Fruit fly (Drosophila melanogaster) ovary, adult (tissue): Measurements from ENCODE around the gene mRpS30.
A peak's percentile ranks its signal among the peaks of the same experiment; 100 is the strongest.
"Not testable (repeated sequence)": the region's sequence is repeated elsewhere in the genome, so short reads cannot be mapped to it uniquely, and the experiment has no call there.

Experiments used
- CG17801 ChIP-seq: fragments of 200-800 bp; optimal IDR thresholded peaks from 2 replicates; lab custom pipeline; 2019; ENCODE audit warnings: missing biosample characterization, mild to moderate bottlenecking, missing genetic modification characterization, moderate library complexity; ENCODE audit not compliant: partially characterized antibody

mRpS30 gene

dm6 chrX:15761298-15761640 lies 24.6 kb upstream of the mRpS30 start:
- no peak for TF ChIP-seq CG17801 (GFP tag; lab: Kevin White, UChicago)

dm6 chrX:15762723-15763122 lies 23.1 kb upstream of the mRpS30 start, which contains the start of gene Polr3A:
TSS of gene Polr3A (plus strand) at chrX:15762956.
- no peak for TF ChIP-seq CG17801 (GFP tag; lab: Kevin White, UChicago)

DNA sequence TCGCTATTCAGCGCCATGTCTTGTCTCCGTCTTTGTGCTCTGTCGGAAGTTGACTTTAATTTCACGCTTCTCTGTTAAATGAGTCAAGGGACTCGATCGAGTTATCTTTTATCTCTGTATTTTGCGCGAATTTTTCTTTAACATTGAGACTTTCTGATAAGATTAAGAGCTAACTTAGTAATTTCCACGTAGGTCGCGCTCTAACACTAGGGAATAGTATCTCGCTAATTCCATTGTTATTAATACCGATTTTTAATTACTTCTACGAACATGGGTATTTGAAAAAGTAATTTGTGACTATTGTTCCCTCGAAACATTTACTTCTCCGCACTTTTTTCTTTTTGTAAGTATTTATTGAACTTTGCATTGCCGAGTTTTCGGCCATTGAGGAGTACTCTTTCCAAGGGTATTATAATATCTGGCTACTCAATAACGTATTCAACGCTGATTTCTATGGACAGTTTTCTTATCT lies 19.4 kb upstream of the mRpS30 start, which contains the start of gene CG8952:
CG8952 (minus strand) TSS at position 51 of the 472 bp plus-strand sequence.
- TF ChIP-seq CG17801 (GFP tag; lab: Kevin White, UChicago), result no peak

DNA sequence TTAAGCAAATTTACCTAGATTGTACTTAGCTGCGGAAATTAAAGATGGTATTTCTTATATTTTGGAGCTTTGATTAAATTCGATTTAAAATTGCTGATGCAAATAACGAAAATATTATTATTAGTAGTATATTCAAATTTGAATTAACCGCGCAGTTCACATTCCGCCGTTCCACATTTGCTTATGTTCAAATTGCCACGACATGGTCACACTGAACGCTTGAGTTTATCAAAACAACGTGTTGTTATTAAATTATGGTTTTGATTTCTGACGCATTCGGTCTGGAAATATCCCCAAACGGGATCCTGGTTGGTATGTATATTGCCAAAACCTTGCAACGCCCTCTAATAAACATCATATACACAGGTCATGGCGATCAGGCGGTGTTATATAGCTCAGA lies 16.4 kb upstream of the mRpS30 start, which contains the start of gene CG33172:
CG33172 (plus strand) TSS at position 208 of the 400 bp plus-strand sequence.
- no peak for TF ChIP-seq CG17801 (GFP tag; lab: Kevin White, UChicago)

DNA sequence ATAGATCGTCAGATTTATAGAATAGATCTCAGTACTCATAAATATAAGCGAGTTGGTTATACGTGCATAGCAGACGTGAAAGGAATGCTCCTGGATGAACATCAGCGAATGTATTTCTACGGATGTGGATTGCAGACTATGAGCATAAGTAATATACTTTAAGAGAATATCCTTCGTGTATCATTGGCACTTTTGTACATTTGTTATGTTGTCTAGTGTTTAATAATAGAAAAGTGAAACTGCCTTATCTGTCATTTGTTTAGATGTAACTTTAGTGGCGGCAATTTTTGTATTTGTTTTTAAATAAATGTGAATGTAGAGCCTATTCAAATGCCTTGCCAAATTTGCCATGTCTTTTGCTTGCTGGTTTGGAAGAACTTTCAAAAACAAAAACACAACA lies 13.2 kb upstream of the mRpS30 start, which contains the start of gene CG43672:
CG43672 (plus strand) TSS at position 301 of the 400 bp plus-strand sequence.
- TF ChIP-seq CG17801 (GFP tag; lab: Kevin White, UChicago), result no peak

dm6 chrX:15778846-15779245 lies 7.0 kb upstream of the mRpS30 start, which contains the start of gene CG43673:
TSS of gene CG43673 (plus strand) at chrX:15779146.
- TF ChIP-seq CG17801 (GFP tag; lab: Kevin White, UChicago), result no peak

- no peak for TF ChIP-seq CG17801 (GFP tag; lab: Kevin White, UChicago)
Observed at dm6 chrX:15783610-15784009, 2.2 kb upstream of the mRpS30 start, which contains the start of gene Efhc1.1. TSS of gene Efhc1.1 (minus strand) at chrX:15783710.

DNA sequence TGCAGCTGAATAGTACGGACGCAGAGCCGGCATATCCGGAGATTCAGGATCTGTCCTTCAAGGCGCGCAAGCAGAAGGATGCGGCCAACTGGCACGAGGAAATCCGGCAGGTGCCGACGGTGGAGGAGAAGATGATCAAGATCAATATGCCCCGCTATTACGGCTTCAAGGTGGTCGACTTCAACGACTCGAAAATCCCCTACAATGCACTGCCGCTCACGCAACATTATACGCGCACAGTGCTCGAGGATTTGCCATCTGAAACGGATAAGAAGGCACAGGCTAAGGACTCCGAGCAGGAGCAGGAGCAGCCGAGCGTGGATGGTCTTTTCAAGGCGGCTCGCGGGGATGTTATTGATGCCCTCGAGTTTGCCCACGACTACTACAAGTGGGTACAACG lies 395 bp downstream of the mRpS30 start:
- TF ChIP-seq CG17801 (GFP tag; lab: Kevin White, UChicago), result no peak

DNA sequence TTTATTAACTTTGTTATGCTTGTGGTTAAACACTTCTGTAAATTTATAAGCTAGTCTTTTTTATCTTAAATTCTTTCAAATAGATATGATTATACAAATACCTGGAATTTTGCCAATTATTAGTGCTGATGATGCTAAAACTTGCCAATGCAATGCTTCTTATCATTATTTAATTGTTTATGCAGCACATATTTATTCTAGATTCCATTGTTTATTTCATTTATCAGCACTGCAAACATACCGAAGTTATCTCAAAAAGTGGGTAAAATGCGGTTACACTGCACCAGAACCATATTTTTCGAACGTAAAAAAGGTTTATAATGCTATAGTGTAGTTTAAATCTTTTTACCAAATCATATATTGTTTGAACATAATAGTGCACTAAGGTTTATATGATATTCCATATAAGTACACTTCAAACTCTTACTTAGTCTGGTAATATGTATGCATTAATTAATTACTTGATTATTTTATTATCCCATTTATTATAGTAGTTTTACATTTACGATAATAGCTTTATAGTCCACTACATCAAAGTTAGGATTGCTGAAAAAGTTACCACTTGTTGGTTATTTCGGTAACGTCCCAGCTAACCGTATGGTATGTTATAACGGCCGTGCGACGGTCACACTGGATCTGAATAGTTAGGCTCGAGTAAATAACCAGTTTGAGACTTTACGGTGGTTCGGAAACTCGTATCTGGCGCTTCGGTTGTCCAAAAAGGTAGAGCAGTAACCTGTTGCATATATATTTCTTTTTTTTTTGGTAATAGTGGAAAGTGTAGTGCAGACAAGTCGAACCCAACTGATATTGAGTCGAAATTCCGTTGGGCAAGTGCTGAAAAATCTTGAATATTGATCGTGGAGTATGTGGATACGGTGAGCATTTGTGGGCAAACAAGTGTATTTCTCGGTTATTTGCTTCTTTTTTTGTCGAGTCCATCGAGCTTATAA lies 2.7 kb downstream of the mRpS30 start, which contains the start of gene Rhp:
Rhp (plus strand) TSS at position 663 of the 953 bp plus-strand sequence.
- TF ChIP-seq CG17801 (GFP tag; lab: Kevin White, UChicago), result peak; percentile 28

DNA sequence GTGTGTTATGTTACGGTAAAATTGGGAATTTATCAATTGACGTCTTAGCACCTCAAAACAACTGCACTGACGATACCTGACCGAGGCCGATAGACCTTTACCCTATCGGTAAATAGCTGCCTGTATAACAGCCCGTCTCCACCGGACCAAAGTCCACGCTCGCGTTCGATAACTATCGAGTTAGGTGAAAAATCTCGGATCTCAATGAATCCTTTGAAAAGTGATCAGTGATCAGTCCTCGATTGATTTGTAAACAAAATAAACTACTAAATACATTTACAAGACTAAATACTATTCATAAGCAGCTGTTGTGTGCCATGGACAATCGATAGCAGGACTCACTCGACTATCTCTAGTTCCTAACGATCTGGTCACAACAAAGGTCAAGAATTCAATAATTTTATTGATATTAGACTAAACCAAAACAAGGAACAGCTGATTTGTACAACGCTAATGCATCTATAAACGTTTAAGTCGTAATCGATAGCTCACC lies 10.2 kb downstream of the mRpS30 start, which contains the start of gene sordd1:
sordd1 (minus strand) TSS at position 78 of the 493 bp plus-strand sequence.
- TF ChIP-seq CG17801 (GFP tag; lab: Kevin White, UChicago), result not testable (repeated sequence)

DNA sequence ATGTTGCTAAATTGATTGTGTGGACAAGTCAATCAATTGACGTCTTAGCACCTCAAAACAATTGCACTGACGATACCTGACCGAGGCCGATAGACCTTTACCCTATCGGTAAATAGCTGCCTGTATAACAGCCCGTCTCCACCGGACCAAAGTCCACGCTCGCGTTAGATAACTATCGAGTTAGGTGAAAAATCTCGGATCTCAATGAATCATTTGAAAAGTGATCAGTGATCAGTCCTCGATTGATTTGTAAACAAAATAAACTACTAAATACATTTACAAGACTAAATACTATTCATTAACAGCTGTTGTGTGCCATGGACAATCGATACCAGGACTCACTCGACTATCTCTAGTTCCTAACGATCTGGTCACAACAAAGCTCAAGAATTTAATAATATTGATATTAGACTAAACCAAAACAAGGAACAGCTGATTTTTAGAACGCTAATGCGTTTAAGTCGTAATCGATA lies 13.3 kb downstream of the mRpS30 start, which contains the start of the genes sordd2 and CG15602:
sordd2 (minus strand) TSS at position 78 of the 473 bp plus-strand sequence.
CG15602 (plus strand) TSS at position 342 of the 473 bp plus-strand sequence.
- TF ChIP-seq CG17801 (GFP tag; lab: Kevin White, UChicago), result not testable (repeated sequence)

DNA sequence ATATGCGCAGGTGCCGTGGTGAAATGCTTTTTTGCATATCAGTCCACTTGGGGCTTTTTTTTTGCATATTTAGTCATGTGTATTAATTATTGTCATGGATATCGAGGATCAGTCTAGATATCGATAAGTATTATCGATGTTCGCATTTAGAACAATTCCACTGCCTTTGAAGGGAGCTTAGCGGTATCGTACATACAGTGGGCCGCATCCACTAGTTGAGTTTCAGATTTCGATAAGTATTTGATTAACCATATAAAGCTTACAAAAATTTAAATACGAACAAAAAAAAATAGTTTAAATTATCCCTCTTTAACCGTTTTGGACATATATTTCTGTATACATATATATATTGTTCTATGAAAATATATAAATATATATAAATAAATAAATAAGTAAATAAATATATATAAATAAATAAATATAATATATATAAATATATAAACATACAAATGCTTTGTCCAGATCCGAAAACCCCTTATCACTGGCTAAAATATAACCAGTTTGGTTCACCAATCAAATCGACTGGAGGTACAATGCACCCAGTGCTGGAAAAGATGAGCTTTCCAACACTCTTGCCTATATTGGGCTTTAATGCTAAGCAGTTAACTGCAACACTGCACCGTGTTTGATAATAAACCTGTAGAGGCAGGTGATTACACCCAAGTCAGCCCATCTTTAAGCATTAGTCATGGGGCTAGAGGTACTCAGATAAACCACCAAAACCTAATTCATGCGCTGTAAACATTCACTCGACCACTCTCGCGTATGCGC lies 17.2 kb downstream of the mRpS30 start:
- TF ChIP-seq CG17801 (GFP tag; lab: Kevin White, UChicago), result peak; percentile 6

dm6 chrX:15803764-15804563 lies 18.1 kb downstream of the mRpS30 start, which contains the start of the genes PGRP-LE and sd:
TSS of gene PGRP-LE (minus strand) at chrX:15803880.
TSS of gene sd (plus strand) at chrX:15804370.
- no peak for TF ChIP-seq CG17801 (GFP tag; lab: Kevin White, UChicago)
